Worm (Caenorhabditis elegans) whole organism, young adult: Measurements from ENCODE around the gene scl-10.

Source experiments
- athp-1 ChIP-seq: sonication (generic microtip); optimal IDR thresholded peaks from 2 replicates; lab custom pipeline; 2017; ENCODE audit warnings: mild to moderate bottlenecking, missing genetic modification characterization, missing compliant biosample characterization
- ceh-40 ChIP-seq: fragments of 200-800 bp; sonication (Bioruptor generic); IDR thresholded peaks from 2 replicates; pipeline ENCODE4 v1.3.6; 2022; ENCODE audit warnings: missing genetic modification characterization, missing compliant biosample characterization
- gei-17 ChIP-seq: fragments of 200-800 bp; sonication (Bioruptor generic); optimal IDR thresholded peaks from 2 replicates; lab custom pipeline; 2018; ENCODE audit warnings: mild to moderate bottlenecking, missing genetic modification characterization, missing compliant biosample characterization
- let-607 ChIP-seq, 2 experiments: fragments of 200-800 bp in 1 of 2; sonication (Bioruptor generic) in 1 of 2; sonication (generic microtip) in 1 of 2; optimal IDR thresholded peaks; 2 replicates each; lab custom pipeline; 2016 to 2018; ENCODE audit warnings: mild to moderate bottlenecking in 2 of 2, missing compliant biosample characterization in 2 of 2, missing genetic modification characterization in 2 of 2, moderate library complexity in 2 of 2, missing genotype in 1 of 2
- lin-54 ChIP-seq: fragments of 200-800 bp; sonication (Bioruptor generic); optimal IDR thresholded peaks from 2 replicates; lab custom pipeline; 2018; ENCODE audit warnings: mild to moderate bottlenecking, missing genetic modification characterization, missing compliant biosample characterization
- nfya-1 ChIP-seq: sonication (generic microtip); optimal IDR thresholded peaks from 2 replicates; lab custom pipeline; 2017; ENCODE audit warnings: antibody characterized with exemption, missing compliant biosample characterization, missing genetic modification characterization, borderline replicate concordance; ENCODE audit not compliant: insufficient read depth
- snpc-4 ChIP-seq, 5 experiments: fragments of 150-350 bp in 1 of 5; sonication (generic microtip) in 4 of 5; optimal IDR thresholded peaks; 2 replicates each; lab custom pipeline; 2014 to 2018; ENCODE audit warnings: missing genetic modification characterization in 5 of 5, missing biosample characterization in 3 of 5, antibody characterized with exemption in 2 of 5, mild to moderate bottlenecking in 2 of 5, missing compliant biosample characterization in 2 of 5, missing genotype in 2 of 5, moderate library complexity in 2 of 5, missing genetic modification reagents in 1 of 5

DNA sequence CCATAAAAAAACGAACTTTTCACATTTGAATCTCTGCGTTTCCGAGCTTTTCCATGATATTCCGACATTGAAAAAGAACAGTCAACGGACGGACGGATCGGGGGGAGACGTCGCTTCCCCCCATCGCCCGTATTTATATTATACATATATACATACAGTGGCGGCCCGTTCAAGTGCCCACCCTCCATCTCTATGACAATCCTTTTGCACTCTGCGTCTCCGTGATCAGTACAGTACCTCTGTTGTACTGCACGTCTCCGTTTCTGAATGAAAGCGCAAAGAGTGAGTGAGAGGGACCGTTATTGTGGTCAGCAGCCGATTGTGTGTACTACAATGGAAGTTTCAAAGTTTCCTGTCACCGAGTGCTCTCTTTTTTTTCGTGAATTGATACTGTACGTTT, 49.2 kb upstream of the scl-10 start:
- TF ChIP-seq lin-54 (GFP tag; lab: Kevin White, UChicago): no peak
- TF ChIP-seq let-607 (tag; optimal IDR thresholded peaks at IDR 0.05; lab: Kevin White, UChicago): no peak
- no peak for TF ChIP-seq athp-1 (tag; lab: Kevin White, UChicago)
- TF ChIP-seq nfya-1: no peak
- no peak for TF ChIP-seq gei-17 (GFP tag; lab: Kevin White, UChicago)
- TF ChIP-seq ceh-40: no peak
- TF ChIP-seq snpc-4 (GFP tag; optimal IDR thresholded peaks at IDR 0.05; lab: Kevin White, UChicago): no peak
- TF ChIP-seq snpc-4 (tag; optimal IDR thresholded peaks at IDR 0.05; lab: Kevin White, UChicago): no peak
